Fruit fly (Drosophila melanogaster) whole organism, larva: ENCODE data around the gene Secp43.

Source experiments
- noc ChIP-seq: fragments of 200-800 bp; sonication (Bioruptor generic); optimal IDR thresholded peaks from 3 replicates; lab custom pipeline; 2019; ENCODE audit warnings: missing biosample characterization, mild to moderate bottlenecking, missing genetic modification characterization, moderate library complexity

The Secp43 gene

DNA sequence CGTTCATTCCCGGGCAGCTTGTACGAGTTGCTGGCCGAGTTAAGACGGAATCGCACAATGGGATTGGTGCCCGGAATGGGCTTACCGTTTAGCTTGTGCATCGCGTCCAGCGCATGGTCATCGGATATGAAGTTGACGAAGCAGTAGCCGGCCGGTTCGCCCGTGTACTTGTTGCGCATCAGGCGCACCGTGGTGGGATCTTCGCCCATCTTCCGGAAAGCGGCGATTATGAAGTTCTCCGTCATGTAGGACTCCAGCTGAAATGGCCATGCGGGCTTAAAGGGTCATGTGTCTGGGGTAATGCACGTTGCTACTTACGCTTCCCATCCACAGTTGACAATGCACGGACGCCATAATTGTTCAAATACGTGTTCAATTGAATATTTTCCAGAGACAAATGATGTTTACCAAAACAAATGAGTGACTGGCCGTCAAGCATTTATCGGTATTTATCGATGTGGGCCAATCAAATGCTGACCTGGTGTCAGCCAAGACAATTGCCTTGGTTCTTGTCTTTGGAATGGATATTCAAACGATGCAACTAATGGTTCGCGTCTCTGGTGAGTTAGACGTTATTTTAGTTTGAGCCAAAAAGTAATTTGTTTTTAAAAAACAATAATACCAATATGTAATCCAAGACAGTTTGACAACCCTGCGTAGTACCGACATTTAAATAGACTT lies at the start of gene Secp43, which contains the start of gene ND-B8:
Gene Secp43, minus strand, starts transcription at position 445 of the 681 bp plus-strand sequence.
Gene ND-B8, plus strand, starts transcription at position 618 of the 681 bp plus-strand sequence.
- TF ChIP-seq noc (tag; lab: Kevin White, UChicago): no peak

- no peak for TF ChIP-seq noc (tag; lab: Kevin White, UChicago)
Measured at dm6 chr2L:4477978-4478377, 23.7 kb upstream of the Secp43 start.

- peak; percentile 2 for TF ChIP-seq noc (tag; lab: Kevin White, UChicago)
Measured at dm6 chr2L:4476672-4477273, 22.5 kb upstream of the Secp43 start, which contains the start of gene ine. ine (minus strand) TSS chr2L:4477022.

DNA sequence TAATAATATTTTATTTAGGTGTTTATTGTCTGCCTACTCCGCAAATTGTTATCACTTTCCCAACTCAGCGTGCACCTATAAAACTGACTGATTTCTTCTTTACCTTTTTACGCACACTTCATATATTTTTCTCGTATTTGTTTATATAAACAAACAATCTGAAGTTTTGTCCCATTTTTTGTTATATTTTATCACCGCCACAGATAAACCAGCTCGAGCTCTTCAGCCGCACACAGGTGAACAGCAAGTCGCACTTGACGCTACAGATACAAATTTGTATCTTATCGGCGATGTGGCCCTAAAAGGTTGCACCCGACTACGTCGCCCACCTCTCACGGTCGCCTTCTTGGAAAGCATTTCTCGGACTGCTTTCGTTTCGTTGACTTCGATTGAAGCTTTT lies 21.2 kb upstream of the Secp43 start:
- peak; percentile 78 for TF ChIP-seq noc (tag; lab: Kevin White, UChicago)

DNA sequence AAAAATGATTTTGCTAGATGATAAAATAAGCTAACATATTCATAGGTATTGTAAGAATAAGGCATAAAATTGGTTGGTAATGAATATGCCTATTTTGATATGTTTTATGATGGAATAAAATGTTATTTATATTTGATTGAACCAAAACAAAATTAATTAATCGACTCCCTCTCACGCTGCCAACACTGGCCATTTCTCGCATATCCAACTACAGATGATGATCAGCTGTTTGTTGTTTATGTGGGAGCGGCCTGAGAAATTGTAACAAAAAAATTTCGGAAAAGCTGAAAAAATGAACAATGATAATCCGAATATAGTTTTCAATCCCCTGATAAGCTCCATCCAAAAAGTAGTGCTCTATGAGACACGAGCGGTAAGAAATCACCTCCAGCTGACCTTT lies 10.7 kb upstream of the Secp43 start, which contains the start of gene FIG4:
Gene FIG4, plus strand, starts transcription at position 229 of the 400 bp plus-strand sequence.
- no peak for TF ChIP-seq noc (tag; lab: Kevin White, UChicago)

DNA sequence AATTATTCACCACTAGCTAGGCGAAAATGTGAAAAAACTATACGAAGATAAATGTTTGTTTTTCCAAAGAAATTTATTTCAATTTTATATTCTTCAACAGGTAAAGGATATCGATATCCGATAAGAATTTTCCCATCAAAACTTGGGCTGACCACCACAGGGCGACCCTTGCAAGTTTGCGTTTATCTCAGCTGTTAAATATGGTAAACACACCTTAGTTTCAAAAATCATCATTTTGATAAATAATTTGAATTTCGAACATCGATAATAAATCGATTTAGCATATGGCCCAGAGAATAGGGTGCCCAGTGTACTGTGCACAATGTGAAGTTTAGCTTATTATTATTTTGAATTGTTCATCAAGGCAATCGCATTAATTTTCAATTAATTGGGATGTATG lies 9.1 kb upstream of the Secp43 start, which contains the start of the genes CG15443 and Paris:
Gene CG15443, minus strand, starts transcription at position 125 of the 400 bp plus-strand sequence.
Gene Paris, plus strand, starts transcription at position 289 of the 400 bp plus-strand sequence.
- TF ChIP-seq noc (tag; lab: Kevin White, UChicago): no peak

DNA sequence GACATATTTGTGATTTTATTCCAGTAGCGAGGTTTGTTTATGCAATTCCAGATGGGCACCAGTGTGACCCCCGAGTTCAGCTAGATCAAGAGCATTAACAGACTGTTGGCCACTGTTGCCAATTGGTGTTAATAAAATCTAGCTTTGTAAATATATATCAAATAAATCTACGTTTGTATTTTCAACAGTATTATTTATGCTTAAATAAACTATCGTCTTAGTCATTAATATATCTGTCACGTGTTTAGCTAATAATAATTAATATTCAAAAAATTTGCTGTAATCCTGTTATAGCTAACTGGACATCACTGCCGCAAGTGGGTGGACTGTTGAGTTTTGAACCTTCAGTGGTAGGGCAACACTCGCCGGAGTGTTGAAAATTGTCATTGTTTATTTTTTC lies 5.3 kb upstream of the Secp43 start, which contains the start of the genes mRpL27 and CG15435:
Gene mRpL27, minus strand, starts transcription at position 96 of the 400 bp plus-strand sequence.
Gene CG15435, plus strand, starts transcription at position 187 of the 400 bp plus-strand sequence.
- TF ChIP-seq noc (tag; lab: Kevin White, UChicago): peak; percentile 56

- TF ChIP-seq noc (tag; lab: Kevin White, UChicago): peak; percentile 45
Measured at dm6 chr2L:4458119-4459056, 4.1 kb upstream of the Secp43 start, which contains the start of gene RpL27A. RpL27A (minus strand) TSS chr2L:4458364.

DNA sequence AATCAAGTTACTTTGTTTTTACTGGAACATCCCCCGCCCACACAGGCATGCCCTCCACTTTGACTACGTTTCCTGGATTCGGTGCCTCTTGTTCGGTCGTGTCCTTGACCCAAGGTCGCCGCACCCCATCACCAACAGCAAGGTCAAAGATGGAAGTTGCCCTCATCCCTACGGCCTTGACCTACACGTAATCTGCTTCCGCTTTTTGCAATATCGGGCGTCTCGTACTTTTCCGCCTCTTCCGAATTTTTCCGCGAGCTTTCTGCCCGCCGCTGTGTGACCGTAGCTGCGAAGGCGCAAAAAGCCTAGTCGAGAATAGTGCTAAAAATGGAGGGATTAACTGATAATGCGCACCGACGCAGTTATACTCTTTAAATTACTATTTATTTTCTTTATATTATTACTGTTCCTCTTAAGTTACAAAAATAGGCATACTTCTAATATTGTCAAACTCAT lies 2.3 kb upstream of the Secp43 start, which contains the start of gene Gs1l:
Gene Gs1l, minus strand, starts transcription at position 269 of the 456 bp plus-strand sequence.
- no peak for TF ChIP-seq noc (tag; lab: Kevin White, UChicago)

dm6 chr2L:4452798-4453197 lies 1.5 kb downstream of the Secp43 start, which contains the start of gene CG15439:
CG15439 (minus strand) TSS chr2L:4453038.
- no peak for TF ChIP-seq noc (tag; lab: Kevin White, UChicago)

DNA sequence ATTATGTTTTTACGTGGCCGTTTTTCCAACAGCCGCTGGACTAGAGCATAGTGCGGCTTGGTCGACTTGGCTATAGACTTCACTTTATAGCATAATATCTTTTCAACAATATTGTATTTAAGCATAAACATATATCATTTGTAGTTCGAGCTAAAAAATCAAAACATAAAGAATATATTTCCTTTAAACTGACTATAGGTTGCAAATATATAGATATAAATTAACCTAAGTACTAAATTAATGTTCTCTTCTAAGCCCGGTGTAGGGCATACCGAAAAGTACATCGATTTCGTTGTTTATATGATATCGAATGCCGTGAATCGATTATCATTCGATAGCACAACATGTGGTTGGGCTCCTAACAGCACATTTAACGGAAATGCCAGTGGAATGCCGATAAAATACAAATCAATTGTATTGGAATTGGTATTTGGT lies 5.7 kb downstream of the Secp43 start, which contains the start of gene MFS18:
Gene MFS18, minus strand, starts transcription at position 54 of the 435 bp plus-strand sequence.
- peak; percentile 91 for TF ChIP-seq noc (tag; lab: Kevin White, UChicago)

dm6 chr2L:4444457-4444856 lies 9.8 kb downstream of the Secp43 start, which contains the start of the genes morgue and Elp3:
morgue (minus strand) TSS chr2L:4444680.
Elp3 (plus strand) TSS chr2L:4444732.
- TF ChIP-seq noc (tag; lab: Kevin White, UChicago): no peak

- TF ChIP-seq noc (tag; lab: Kevin White, UChicago): no peak
Measured at dm6 chr2L:4442010-4442587, 12.2 kb downstream of the Secp43 start, which contains the start of the genes Sfp24F and CG15432. Sfp24F (minus strand) TSS chr2L:4442060. CG15432 (plus strand) TSS chr2L:4442320.
